Worm (Caenorhabditis elegans) whole organism, L1 larva: Measurements from ENCODE around the gene F22H10.1.

Experiments
- C04F5.9 ChIP-seq: sonication (generic microtip); optimal IDR thresholded peaks from 2 replicates; lab custom pipeline; 2016; ENCODE audit warnings: missing genetic modification characterization, missing compliant biosample characterization
- C16A3.4 ChIP-seq: fragments of 150-350 bp; optimal IDR thresholded peaks from 2 replicates; lab custom pipeline; 2014; ENCODE audit warnings: missing biosample characterization, missing genetic modification characterization
- F16B12.6 ChIP-seq: fragments of 150-350 bp; optimal IDR thresholded peaks from 2 replicates; lab custom pipeline; 2014; ENCODE audit warnings: missing biosample characterization, missing genetic modification characterization
- efl-3 ChIP-seq: fragments of 200-800 bp; sonication (Bioruptor generic); optimal IDR thresholded peaks from 2 replicates; lab custom pipeline; 2018; ENCODE audit warnings: mild to moderate bottlenecking, missing genetic modification characterization, missing compliant biosample characterization
- egl-27 ChIP-seq, 2 experiments: fragments of 150-350 bp in 1 of 2; sonication (generic microtip); optimal IDR thresholded peaks; 3 replicates each; lab custom pipeline; 2017 to 2018; ENCODE audit warnings: missing biosample characterization in 2 of 2, missing genetic modification characterization in 2 of 2, missing genetic modification reagents in 2 of 2
- elt-2 ChIP-seq: sonication (generic microtip); optimal IDR thresholded peaks from 2 replicates; lab custom pipeline; 2016; ENCODE audit warnings: missing genetic modification characterization, mild to moderate bottlenecking, inconsistent platforms, missing compliant biosample characterization, missing genetic modification reagents
- lin-35 ChIP-seq, 2 experiments: fragments of 150-350 bp; optimal IDR thresholded peaks; 2 replicates each; lab custom pipeline; 2014; ENCODE audit warnings: missing biosample characterization in 2 of 2, missing genetic modification characterization in 2 of 2, missing genetic modification reagents in 2 of 2
- lin-39 ChIP-seq: fragments of 150-350 bp; optimal IDR thresholded peaks from 2 replicates; lab custom pipeline; 2014; ENCODE audit warnings: missing biosample characterization, missing genetic modification reagents, missing genetic modification characterization
- lir-3 ChIP-seq: sonication (generic microtip); optimal IDR thresholded peaks from 2 replicates; lab custom pipeline; 2016; ENCODE audit warnings: mild to moderate bottlenecking, missing genetic modification characterization, moderate library complexity, missing compliant biosample characterization; ENCODE audit not compliant: poor library complexity
- nhr-28 ChIP-seq: fragments of 150-350 bp; optimal IDR thresholded peaks from 2 replicates; lab custom pipeline; 2014; ENCODE audit warnings: missing biosample characterization, missing genetic modification characterization
- rnt-1 ChIP-seq: sonication (generic microtip); optimal IDR thresholded peaks from 2 replicates; lab custom pipeline; 2016; ENCODE audit warnings: mild to moderate bottlenecking, missing genetic modification characterization, moderate library complexity, missing compliant biosample characterization
- swsn-7 ChIP-seq: sonication (generic microtip); optimal IDR thresholded peaks from 2 replicates; lab custom pipeline; 2016; ENCODE audit warnings: missing genetic modification characterization, missing compliant biosample characterization
- unc-30 ChIP-seq: sonication (generic microtip); optimal IDR thresholded peaks from 2 replicates; lab custom pipeline; 2017; ENCODE audit warnings: missing biosample characterization, missing genetic modification characterization
- unc-62 ChIP-seq: fragments of 150-350 bp; optimal IDR thresholded peaks from 2 replicates; lab custom pipeline; 2014; ENCODE audit warnings: missing biosample characterization, missing genetic modification reagents, missing genetic modification characterization

- TF ChIP-seq nhr-28 (tag; lab: Kevin White, UChicago) (no peak), lin-39 (tag; lab: Kevin White, UChicago) (no peak), unc-30 (tag; lab: Kevin White, UChicago) (no peak), C16A3.4 (no peak), rnt-1 (tag; lab: Kevin White, UChicago) (no peak), elt-2 (tag; lab: Kevin White, UChicago) (no peak), F16B12.6 (tag; lab: Kevin White, UChicago) (no peak), C04F5.9 (tag; lab: Kevin White, UChicago) (no peak), lin-35 (GFP tag; optimal IDR thresholded peaks at IDR 0.05; lab: Kevin White, UChicago) (no peak), swsn-7 (no peak), unc-62 (no peak), egl-27 (tag; optimal IDR thresholded peaks at IDR 0.05; lab: Kevin White, UChicago) (no peak), lir-3 (no peak), efl-3 (no peak)
These were observed 31.2 kb downstream of the F22H10.1 start for ce11 chrX:16733411-16733810.
